Fruit fly (Drosophila melanogaster): ENCODE results near the gene CG15034.
A peak's percentile ranks its signal among the peaks of the same experiment; 100 is the strongest.

The CG15034 gene

DNA sequence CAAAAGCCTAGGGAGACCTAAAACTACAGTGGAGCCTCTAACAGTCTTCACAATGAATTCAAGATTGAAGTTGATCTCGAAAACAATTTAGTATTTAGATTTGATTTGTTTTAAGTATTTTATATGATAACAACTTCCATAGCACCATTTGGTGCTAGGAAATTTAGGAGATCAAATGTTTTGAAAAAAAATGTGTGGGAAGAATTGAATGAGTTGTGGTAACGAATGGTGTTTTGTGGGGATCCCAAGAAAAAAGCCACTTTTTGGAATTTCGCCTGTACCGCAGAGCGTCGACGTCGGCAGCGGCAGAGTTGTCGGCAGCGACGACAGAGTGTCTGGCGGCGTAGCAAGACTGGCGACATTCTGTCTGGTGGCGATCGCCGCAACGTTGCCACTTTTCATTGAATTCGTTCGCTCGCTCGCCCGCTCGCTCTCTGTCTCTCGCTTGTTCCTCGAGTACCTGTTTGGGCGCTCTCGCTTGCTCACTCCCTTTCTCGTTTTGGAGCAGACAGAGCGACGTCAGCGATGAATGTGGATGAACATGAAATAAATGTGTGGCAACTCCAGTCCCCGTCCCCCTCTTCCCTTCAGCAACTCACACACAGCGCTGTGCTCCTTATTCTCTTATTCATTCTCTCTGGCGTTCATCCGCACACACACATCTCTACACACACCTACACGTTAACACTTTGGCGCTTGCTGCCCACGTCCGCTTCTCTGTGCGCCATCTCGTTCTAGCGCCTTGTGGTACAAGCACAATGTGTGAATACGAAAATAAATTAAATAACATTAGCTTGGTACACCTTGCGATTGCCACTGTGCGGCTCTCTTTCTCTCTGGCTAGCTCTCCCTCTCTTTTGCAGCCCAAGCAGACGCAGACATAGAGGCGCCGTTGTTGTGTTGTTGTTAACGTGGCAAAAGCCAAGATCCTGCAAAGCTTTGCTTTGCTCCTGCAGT lies 47.6 kb downstream of the CG15034 start:
- TF ChIP-seq Dll (optimal IDR thresholded peaks at IDR 0.05) = peak; percentile 68
- no peak for TF ChIP-seq CG8478 (optimal IDR thresholded peaks at IDR 0.05)

DNA sequence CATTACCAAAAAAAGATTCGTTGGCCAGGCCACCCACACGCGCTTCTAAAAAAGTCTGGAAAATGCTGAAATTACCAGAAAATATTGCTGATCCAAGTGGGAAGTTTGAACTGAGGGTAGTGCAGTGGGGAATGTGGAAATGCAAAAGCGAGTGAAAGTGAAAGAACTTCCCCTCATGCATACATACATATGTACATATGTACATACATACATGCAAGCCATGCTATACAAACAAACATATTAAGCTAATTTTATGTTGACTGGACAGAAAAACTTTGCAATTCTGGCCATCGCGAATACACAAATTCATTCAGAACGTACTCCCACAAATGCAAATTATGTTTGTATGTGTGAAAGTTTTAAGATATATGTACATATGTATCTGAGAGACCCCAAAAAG lies 49.0 kb downstream of the CG15034 start:
- no peak for TF ChIP-seq Dll (optimal IDR thresholded peaks at IDR 0.05)
- TF ChIP-seq psq (optimal IDR thresholded peaks at IDR 0.05) = no peak
- no peak for TF ChIP-seq pan (optimal IDR thresholded peaks at IDR 0.05)
- TF ChIP-seq CG8478 (optimal IDR thresholded peaks at IDR 0.05) = no peak
- no peak for TF ChIP-seq EcR (GFP tag; optimal IDR thresholded peaks at IDR 0.05)
- no peak for TF ChIP-seq usp (GFP tag; optimal IDR thresholded peaks at IDR 0.05)

DNA sequence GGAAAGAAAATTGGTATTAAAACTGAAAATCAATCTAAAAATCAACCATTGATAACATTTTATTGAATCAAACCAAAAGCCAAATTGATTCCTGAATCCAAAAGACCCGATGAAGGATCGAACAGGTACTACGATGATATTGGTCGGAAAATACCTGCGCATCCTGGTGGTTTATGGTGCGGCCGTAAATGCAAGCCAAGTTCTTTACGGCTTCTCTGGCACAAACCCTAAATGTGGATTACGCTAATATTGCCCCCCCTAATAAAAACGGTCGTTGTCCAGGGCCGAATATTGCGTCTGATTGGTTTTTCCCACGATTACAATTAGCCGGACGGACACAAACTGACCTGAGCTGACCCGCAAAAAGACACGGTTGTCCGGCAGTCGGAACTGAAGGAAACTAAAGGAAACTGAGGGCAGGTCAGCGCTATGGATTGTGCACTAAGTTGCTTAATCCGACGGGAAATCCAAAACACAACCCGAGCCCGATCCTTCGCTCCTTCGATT lies 50.5 kb downstream of the CG15034 start:
- TF ChIP-seq EcR (GFP tag; optimal IDR thresholded peaks at IDR 0.05) (no peak), Dll (optimal IDR thresholded peaks at IDR 0.05) (no peak), pan (optimal IDR thresholded peaks at IDR 0.05) (no peak), CG8478 (optimal IDR thresholded peaks at IDR 0.05) (no peak), psq (optimal IDR thresholded peaks at IDR 0.05) (no peak), usp (GFP tag; optimal IDR thresholded peaks at IDR 0.05) (no peak)
